Worm (Caenorhabditis elegans) whole organism, L4 larva: ENCODE data around the gene fil-2.
A peak's percentile ranks its signal among the peaks of the same experiment; 100 is the strongest.

Source experiments
- D1046.2 ChIP-seq: fragments of 200-800 bp; sonication (Bioruptor generic); IDR thresholded peaks from 2 replicates; pipeline ENCODE4 v1.3.6; 2022; ENCODE audit warnings: missing genetic modification characterization, missing compliant biosample characterization
- F10B5.3 ChIP-seq: sonication (generic microtip); optimal IDR thresholded peaks from 2 replicates; lab custom pipeline; 2016; ENCODE audit warnings: mild to moderate bottlenecking, missing genetic modification characterization, missing compliant biosample characterization
- T20F7.1 ChIP-seq: fragments of 200-800 bp; sonication (Bioruptor generic); optimal IDR thresholded peaks from 2 replicates; lab custom pipeline; 2018; ENCODE audit warnings: mild to moderate bottlenecking, missing genetic modification characterization, missing compliant biosample characterization
- T26A8.4 ChIP-seq: fragments of 200-800 bp; sonication (Bioruptor generic); IDR thresholded peaks from 2 replicates; pipeline ENCODE4 v1.3.6; 2022; ENCODE audit warnings: missing genetic modification characterization, missing compliant biosample characterization
- Y48G9A.11 ChIP-seq: fragments of 200-800 bp; sonication (Bioruptor generic); IDR thresholded peaks from 2 replicates; pipeline ENCODE4 v1.3.6; 2022; ENCODE audit warnings: missing genetic modification reagents, missing genetic modification characterization, missing compliant biosample characterization
- Y5F2A.4 ChIP-seq: fragments of 200-800 bp; sonication (Bioruptor generic); optimal IDR thresholded peaks from 2 replicates; lab custom pipeline; 2018; ENCODE audit warnings: mild to moderate bottlenecking, missing genetic modification characterization, missing compliant biosample characterization
- ZK546.5 ChIP-seq, 2 experiments: sonication (generic microtip); optimal IDR thresholded peaks; 2 replicates each; lab custom pipeline; 2017; ENCODE audit warnings: missing biosample characterization in 2 of 2, missing genetic modification characterization in 2 of 2
- aha-1 ChIP-seq: fragments of 150-350 bp; peaks from one replicate; lab custom pipeline; 2014; ENCODE audit warnings: missing biosample characterization, missing genetic modification characterization
- arid-1 ChIP-seq: fragments of 200-800 bp; sonication (Bioruptor generic); conservative IDR thresholded peaks from 2 replicates; pipeline ENCODE4 v1.3.6; 2022; ENCODE audit warnings: missing genetic modification reagents, missing genetic modification characterization, missing compliant biosample characterization
- ceh-20 ChIP-seq: fragments of 200-800 bp; sonication (Bioruptor generic); IDR thresholded peaks from 2 replicates; pipeline ENCODE4 v1.3.6; 2022; ENCODE audit warnings: missing genetic modification reagents, missing genetic modification characterization, missing compliant biosample characterization
- ceh-32 ChIP-seq: sonication (generic microtip); optimal IDR thresholded peaks from 2 replicates; lab custom pipeline; 2016; ENCODE audit warnings: mild to moderate bottlenecking, missing genetic modification characterization, missing compliant biosample characterization; ENCODE audit not compliant: poor library complexity
- ceh-62 ChIP-seq: sonication (generic microtip); optimal IDR thresholded peaks from 2 replicates; lab custom pipeline; 2017; ENCODE audit warnings: missing biosample characterization, missing genetic modification characterization
- ctbp-1 ChIP-seq: fragments of 200-800 bp; sonication (Bioruptor generic); IDR thresholded peaks from 2 replicates; pipeline ENCODE4 v1.3.6; 2022; ENCODE audit warnings: missing genetic modification reagents, missing genetic modification characterization, missing compliant biosample characterization
- dmd-6 ChIP-seq: fragments of 200-800 bp; sonication (Bioruptor generic); IDR thresholded peaks from 2 replicates; pipeline ENCODE4 v1.3.6; 2022; ENCODE audit warnings: missing genetic modification reagents, missing genetic modification characterization, missing compliant biosample characterization
- dmd-9 ChIP-seq: fragments of 200-800 bp; sonication (Bioruptor generic); IDR thresholded peaks from 2 replicates; pipeline ENCODE4 v1.3.6; 2022; ENCODE audit warnings: missing genetic modification reagents, missing genetic modification characterization, missing compliant biosample characterization
- dpl-1 ChIP-seq: fragments of 150-350 bp; optimal IDR thresholded peaks from 2 replicates; lab custom pipeline; 2014; ENCODE audit warnings: missing biosample characterization, missing genetic modification reagents, missing genetic modification characterization
- dve-1 ChIP-seq: sonication (generic microtip); optimal IDR thresholded peaks from 2 replicates; lab custom pipeline; 2017; ENCODE audit warnings: antibody characterized with exemption, mild to moderate bottlenecking, missing genetic modification characterization, missing compliant biosample characterization; ENCODE audit not compliant: insufficient read depth
- egl-43 ChIP-seq: fragments of 200-800 bp; sonication (Bioruptor generic); IDR thresholded peaks from 2 replicates; pipeline ENCODE4 v1.3.6; 2022; ENCODE audit warnings: missing genetic modification reagents, missing genetic modification characterization, missing compliant biosample characterization
- hif-1 ChIP-seq, 2 experiments: sonication (generic microtip); optimal IDR thresholded peaks; 2 replicates each; lab custom pipeline; 2016 to 2017; ENCODE audit warnings: missing compliant biosample characterization in 2 of 2, missing genetic modification characterization in 2 of 2, missing genetic modification reagents in 2 of 2, missing genotype in 2 of 2, mild to moderate bottlenecking in 1 of 2
- hlh-11 ChIP-seq: fragments of 200-800 bp; sonication (Bioruptor generic); optimal IDR thresholded peaks from 2 replicates; lab custom pipeline; 2018; ENCODE audit warnings: mild to moderate bottlenecking, missing genetic modification characterization, missing compliant biosample characterization
- hlh-30 ChIP-seq: sonication (generic microtip); optimal IDR thresholded peaks from 2 replicates; lab custom pipeline; 2017; ENCODE audit warnings: antibody characterized with exemption, mild to moderate bottlenecking, missing genetic modification characterization, missing compliant biosample characterization; ENCODE audit not compliant: insufficient read depth
- lin-15B ChIP-seq: fragments of 150-350 bp; sonication (generic microtip); optimal IDR thresholded peaks from 3 replicates; lab custom pipeline; 2014; ENCODE audit warnings: missing biosample characterization, missing genetic modification characterization
- lin-38 ChIP-seq: fragments of 200-800 bp; sonication (Bioruptor generic); IDR thresholded peaks from 2 replicates; pipeline ENCODE4 v1.3.6; 2022; ENCODE audit warnings: missing genetic modification reagents, missing genetic modification characterization, missing compliant biosample characterization
- madf-9 ChIP-seq: fragments of 200-800 bp; sonication (Bioruptor generic); conservative IDR thresholded peaks from 2 replicates; pipeline ENCODE4 v1.3.6; 2022; ENCODE audit warnings: missing genetic modification reagents, missing genetic modification characterization, missing compliant biosample characterization
- mdl-1 ChIP-seq, 2 experiments: fragments of 150-350 bp in 1 of 2; sonication (generic microtip) in 1 of 2; optimal IDR thresholded peaks; 2 replicates each; lab custom pipeline; 2014 to 2017; ENCODE audit warnings: missing biosample characterization in 2 of 2, missing genetic modification characterization in 2 of 2
- mep-1 ChIP-seq: fragments of 150-350 bp; sonication (generic microtip); optimal IDR thresholded peaks from 3 replicates; lab custom pipeline; 2014; ENCODE audit warnings: missing biosample characterization, missing genetic modification characterization
- mxl-3 ChIP-seq: fragments of 200-800 bp; sonication (Bioruptor generic); optimal IDR thresholded peaks from 2 replicates; lab custom pipeline; 2018; ENCODE audit warnings: mild to moderate bottlenecking, missing genetic modification characterization, missing compliant biosample characterization
- nhr-10 ChIP-seq: fragments of 150-350 bp; optimal IDR thresholded peaks from 2 replicates; lab custom pipeline; 2014; ENCODE audit warnings: missing biosample characterization, missing genetic modification characterization
- nhr-48 ChIP-seq: sonication (generic microtip); optimal IDR thresholded peaks from 2 replicates; lab custom pipeline; 2016; ENCODE audit warnings: mild to moderate bottlenecking, missing genetic modification characterization, missing compliant biosample characterization
- nhr-76 ChIP-seq: fragments of 150-350 bp; optimal IDR thresholded peaks from 2 replicates; lab custom pipeline; 2014; ENCODE audit warnings: missing biosample characterization, missing genetic modification characterization
- pqm-1 ChIP-seq: sonication (generic microtip); optimal IDR thresholded peaks from 2 replicates; lab custom pipeline; 2017; ENCODE audit warnings: missing biosample characterization, missing genetic modification characterization
- saeg-2 ChIP-seq: fragments of 200-800 bp; sonication (Bioruptor generic); IDR thresholded peaks from 2 replicates; pipeline ENCODE4 v1.3.6; 2022; ENCODE audit warnings: missing genetic modification reagents, missing genetic modification characterization, missing compliant biosample characterization
- set-16 ChIP-seq: fragments of 200-800 bp; sonication (Bioruptor generic); IDR thresholded peaks from 2 replicates; pipeline ENCODE4 v1.3.6; 2022; ENCODE audit warnings: missing genetic modification reagents, missing genetic modification characterization, missing compliant biosample characterization
- skn-1 ChIP-seq: fragments of 150-350 bp; optimal IDR thresholded peaks from 2 replicates; lab custom pipeline; 2014; ENCODE audit warnings: missing biosample characterization, missing genetic modification characterization
- snpc-1.2 ChIP-seq: fragments of 200-800 bp; sonication (Bioruptor generic); IDR thresholded peaks from 2 replicates; pipeline ENCODE4 v1.3.6; 2022; ENCODE audit warnings: missing genetic modification reagents, missing genetic modification characterization, missing compliant biosample characterization
- spr-1 ChIP-seq: sonication (generic microtip); optimal IDR thresholded peaks from 2 replicates; lab custom pipeline; 2016; ENCODE audit warnings: mild to moderate bottlenecking, missing genetic modification characterization, missing compliant biosample characterization
- tag-97 ChIP-seq: fragments of 200-800 bp; sonication (Bioruptor generic); IDR thresholded peaks from 2 replicates; pipeline ENCODE4 v1.3.6; 2022; ENCODE audit warnings: missing genetic modification characterization, missing compliant biosample characterization
- unc-62 ChIP-seq, 3 experiments: fragments of 150-350 bp in 1 of 3; sonication (generic microtip); optimal IDR thresholded peaks in 2 of 3; peaks in 1 of 3; 1 replicate in 1 of 3; 2 replicates in 2 of 3; lab custom pipeline; 2014 to 2017; ENCODE audit warnings: missing biosample characterization in 3 of 3, missing genetic modification characterization in 3 of 3, missing genetic modification reagents in 3 of 3, missing genotype in 1 of 3
- zfp-3 ChIP-seq: fragments of 200-800 bp; sonication (Bioruptor generic); conservative IDR thresholded peaks from 2 replicates; pipeline ENCODE4 v1.3.6; 2022; ENCODE audit warnings: missing genetic modification reagents, missing genetic modification characterization, missing compliant biosample characterization
- zip-11 ChIP-seq: fragments of 200-800 bp; sonication (Bioruptor generic); IDR thresholded peaks from 2 replicates; pipeline ENCODE4 v1.3.6; 2022; ENCODE audit warnings: missing genetic modification characterization, missing compliant biosample characterization
- ztf-11 ChIP-seq: fragments of 150-350 bp; optimal IDR thresholded peaks from 2 replicates; lab custom pipeline; 2014; ENCODE audit warnings: missing biosample characterization, missing genetic modification characterization
- ztf-7 ChIP-seq: fragments of 150-350 bp; optimal IDR thresholded peaks from 2 replicates; lab custom pipeline; 2014; ENCODE audit warnings: missing biosample characterization, missing genetic modification characterization

fil-2 gene

DNA sequence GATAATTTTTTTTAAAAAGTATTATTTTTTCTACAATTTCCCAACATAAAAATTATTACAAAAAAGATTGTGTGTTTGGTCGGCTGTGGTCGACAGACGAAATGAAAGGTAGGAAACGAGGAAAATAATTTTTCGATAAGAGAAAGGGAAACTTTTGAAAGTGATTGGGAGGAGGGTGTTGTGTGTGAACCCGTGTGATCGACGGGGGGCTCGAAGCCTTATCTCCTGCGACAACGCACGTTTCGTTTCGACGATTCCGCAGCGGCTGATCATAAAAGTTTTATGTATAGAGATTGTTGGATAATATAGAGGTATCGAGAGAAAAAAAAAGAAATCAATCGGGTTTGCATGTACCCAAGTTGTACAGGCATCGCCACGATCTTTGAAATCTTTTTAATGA is 35.6 kb upstream of the fil-2 start (continued):
- peak in 1 of 2 experiments; percentile 58 for TF ChIP-seq hif-1 (tag; optimal IDR thresholded peaks at IDR 0.05; lab: Kevin White, UChicago)
- no peak for TF ChIP-seq nhr-10 (tag; lab: Kevin White, UChicago)
- TF ChIP-seq zfp-3 (GFP tag; lab: Robert Waterston, UW), result no peak
- TF ChIP-seq hlh-11 (tag; lab: Kevin White, UChicago), result peak; percentile 89
- TF ChIP-seq skn-1 (tag; lab: Kevin White, UChicago), result no peak
- peak; percentile 68 for TF ChIP-seq hlh-30 (tag; lab: Kevin White, UChicago)
- no peak for TF ChIP-seq D1046.2 (GFP tag; lab: Robert Waterston, UW)
- peak; percentile 44 to 57 for TF ChIP-seq mdl-1 (tag; optimal IDR thresholded peaks at IDR 0.05; lab: Kevin White, UChicago)
- TF ChIP-seq ztf-7 (tag; lab: Kevin White, UChicago), result no peak
- no peak for TF ChIP-seq aha-1 (tag; lab: Kevin White, UChicago)
- no peak for TF ChIP-seq snpc-1.2
- no peak for TF ChIP-seq spr-1 (tag; lab: Kevin White, UChicago)
- no peak for TF ChIP-seq ceh-32 (tag; lab: Kevin White, UChicago)
- peak; percentile 16; the same call in 1 of the 2 replicates for TF ChIP-seq ceh-20 (GFP tag; lab: Robert Waterston, UW)
- no peak for TF ChIP-seq dpl-1 (GFP tag; lab: Kevin White, UChicago)
- TF ChIP-seq unc-62 (GFP tag; optimal IDR thresholded peaks at IDR 0.05 in 1 of 2; lab: Kevin White, UChicago), result no peak
- TF ChIP-seq unc-62 (tag; optimal IDR thresholded peaks at IDR 0.05; lab: Kevin White, UChicago), result no peak
- no peak; the same call in 1 of the 2 replicates for TF ChIP-seq set-16 (GFP tag; lab: Robert Waterston, UW)
- peak; percentile 36 for TF ChIP-seq pqm-1
- no peak for TF ChIP-seq tag-97 (GFP tag; lab: Robert Waterston, UW)
- TF ChIP-seq ztf-11 (tag; lab: Kevin White, UChicago), result no peak
- no peak for TF ChIP-seq nhr-76 (tag; lab: Kevin White, UChicago)
- TF ChIP-seq lin-38 (GFP tag; lab: Robert Waterston, UW), result no peak
- TF ChIP-seq dmd-9 (GFP tag; lab: Robert Waterston, UW), result no peak
- TF ChIP-seq F10B5.3 (tag; lab: Kevin White, UChicago), result no peak
- TF ChIP-seq madf-9 (GFP tag; lab: Robert Waterston, UW), result no peak
- TF ChIP-seq ctbp-1 (GFP tag; lab: Robert Waterston, UW), result no peak
- TF ChIP-seq arid-1 (GFP tag; lab: Robert Waterston, UW), result no peak
- no peak for TF ChIP-seq egl-43 (GFP tag; lab: Robert Waterston, UW)
- peak; percentile 98 for TF ChIP-seq dmd-6
- peak; percentile 73 for TF ChIP-seq dve-1 (tag; lab: Kevin White, UChicago)
- TF ChIP-seq lin-15B, result no peak
- no peak for TF ChIP-seq ZK546.5 (tag; optimal IDR thresholded peaks at IDR 0.05; lab: Kevin White, UChicago)
- TF ChIP-seq Y48G9A.11 (GFP tag; lab: Robert Waterston, UW), result no peak
- no peak for TF ChIP-seq saeg-2
- peak; percentile 19 for TF ChIP-seq mep-1 (tag; lab: Kevin White, UChicago)
- no peak for TF ChIP-seq T20F7.1
- TF ChIP-seq mxl-3 (GFP tag; lab: Kevin White, UChicago), result peak; percentile 86
- no peak for TF ChIP-seq Y5F2A.4
- no peak for TF ChIP-seq T26A8.4 (GFP tag; lab: Robert Waterston, UW)
- peak; percentile 98 for TF ChIP-seq nhr-48 (tag; lab: Kevin White, UChicago)
- TF ChIP-seq zip-11 (GFP tag; lab: Robert Waterston, UW), result no peak
- TF ChIP-seq ceh-62 (tag; lab: Kevin White, UChicago), result no peak
- TF ChIP-seq, all 104 proteins: peak for 21
